Worm (Caenorhabditis elegans) whole organism, L3 larva: ENCODE results near the gene K08F4.12.

Experiments used
- R02D3.7 ChIP-seq: fragments of 150-350 bp; optimal IDR thresholded peaks from 2 replicates; lab custom pipeline; 2014; ENCODE audit warnings: missing biosample characterization, missing genetic modification characterization
- ZK546.5 ChIP-seq: sonication (generic microtip); optimal IDR thresholded peaks from 2 replicates; lab custom pipeline; 2017; ENCODE audit warnings: missing biosample characterization, missing genetic modification characterization
- ama-1 ChIP-seq: fragments of 150-350 bp; optimal IDR thresholded peaks from 2 replicates; lab custom pipeline; 2018
- ceh-9 ChIP-seq: sonication (generic microtip); optimal IDR thresholded peaks from 2 replicates; lab custom pipeline; 2018; ENCODE audit warnings: missing biosample characterization, missing genetic modification characterization
- fkh-10 ChIP-seq: sonication (generic microtip); optimal IDR thresholded peaks from 2 replicates; lab custom pipeline; 2017; ENCODE audit warnings: missing biosample characterization, missing genetic modification reagents, missing genetic modification characterization
- hmg-11 ChIP-seq: sonication (generic microtip); optimal IDR thresholded peaks from 2 replicates; lab custom pipeline; 2016; ENCODE audit warnings: missing genetic modification characterization, missing compliant biosample characterization
- nhr-11 ChIP-seq: fragments of 150-350 bp; optimal IDR thresholded peaks from 2 replicates; lab custom pipeline; 2014; ENCODE audit warnings: missing biosample characterization, missing genetic modification characterization
- nhr-237 ChIP-seq: fragments of 150-350 bp; optimal IDR thresholded peaks from 2 replicates; lab custom pipeline; 2014; ENCODE audit warnings: missing biosample characterization, missing genetic modification characterization
- nhr-25 ChIP-seq: sonication (generic microtip); optimal IDR thresholded peaks from 2 replicates; lab custom pipeline; 2017; ENCODE audit warnings: missing biosample characterization, missing genetic modification characterization
- nhr-76 ChIP-seq: fragments of 150-350 bp; sonication (generic microtip); optimal IDR thresholded peaks from 5 replicates; lab custom pipeline; 2014; ENCODE audit warnings: missing biosample characterization, missing genetic modification characterization
- nhr-77 ChIP-seq: fragments of 150-350 bp; optimal IDR thresholded peaks from 2 replicates; lab custom pipeline; 2014; ENCODE audit warnings: missing biosample characterization, missing genetic modification characterization
- sea-2 ChIP-seq: fragments of 150-350 bp; sonication (generic microtip); optimal IDR thresholded peaks from 4 replicates; lab custom pipeline; 2014; ENCODE audit warnings: missing biosample characterization, missing genetic modification reagents, missing genetic modification characterization
- unc-39 ChIP-seq: sonication (generic microtip); optimal IDR thresholded peaks from 4 replicates; lab custom pipeline; 2017; ENCODE audit warnings: missing biosample characterization, missing genetic modification characterization
- unc-62 ChIP-seq: fragments of 150-350 bp; sonication (generic microtip); optimal IDR thresholded peaks from 4 replicates; lab custom pipeline; 2014; ENCODE audit warnings: missing biosample characterization, missing genetic modification reagents, missing genetic modification characterization

- TF ChIP-seq nhr-77 (tag; lab: Kevin White, UChicago) (no peak), unc-39 (tag; lab: Kevin White, UChicago) (no peak), nhr-11 (tag; lab: Kevin White, UChicago) (no peak), unc-62 (GFP tag; lab: Kevin White, UChicago) (no peak), nhr-76 (no peak), fkh-10 (GFP tag; lab: Kevin White, UChicago) (no peak), hmg-11 (tag; lab: Kevin White, UChicago) (peak; percentile 75), ceh-9 (tag; lab: Kevin White, UChicago) (no peak), ZK546.5 (tag; lab: Kevin White, UChicago) (no peak), R02D3.7 (tag; lab: Kevin White, UChicago) (no peak), nhr-25 (tag; lab: Kevin White, UChicago) (peak; percentile 4), nhr-237 (tag; lab: Kevin White, UChicago) (no peak), ama-1 (lab: Kevin White, UChicago) (no peak), sea-2 (GFP tag; lab: Kevin White, UChicago) (no peak)
Observed at ce11 chrIV:10151439-10151997, 13.6 kb downstream of the K08F4.12 start, which contains the start of gene copg-1.
